Worm (Caenorhabditis elegans): ENCODE results near the gene F08F8.10.

Gene F08F8.10

DNA sequence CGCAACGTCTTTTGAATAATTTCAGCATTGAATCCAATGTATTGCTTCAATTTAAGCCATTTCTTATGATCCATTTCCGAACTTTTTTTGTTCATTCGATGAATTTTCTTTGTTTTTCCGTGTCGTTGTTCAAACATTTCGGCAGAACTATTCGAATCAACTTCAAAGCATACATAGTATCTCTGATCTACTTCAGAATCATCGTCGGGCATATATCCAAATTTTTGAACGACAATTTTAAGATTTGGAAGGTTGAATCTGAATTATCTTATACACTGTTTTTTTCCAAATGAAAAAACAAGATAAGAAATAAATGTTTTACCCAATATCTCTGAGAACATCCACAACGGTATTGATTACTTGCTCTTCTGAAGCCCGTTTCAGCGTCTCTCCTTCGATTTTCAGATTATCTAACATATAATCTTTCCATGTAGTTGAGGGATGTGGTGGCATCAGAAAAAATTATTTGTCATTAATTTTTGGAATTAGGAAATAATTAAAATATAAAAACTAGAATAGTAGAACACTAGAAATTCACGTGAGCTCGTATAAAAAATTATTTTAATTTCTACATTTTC lies 27.9 kb downstream of the F08F8.10 start, which contains the start of gene lab-2:
lab-2 (minus strand) TSS at position 453 of the 578 bp plus-strand sequence.
- no peak for TF ChIP-seq dpl-1 (GFP tag; optimal IDR thresholded peaks at IDR 0.05)
- TF ChIP-seq skn-1 (tag; optimal IDR thresholded peaks at IDR 0.05), result no peak
- no peak for TF ChIP-seq aha-1 (tag; optimal IDR thresholded peaks at IDR 0.05)
- peak; percentile 79 for TF ChIP-seq ama-1 (optimal IDR thresholded peaks at IDR 0.05)
- TF ChIP-seq nhr-77 (tag; optimal IDR thresholded peaks at IDR 0.05), result no peak
- no peak for TF ChIP-seq lin-39 (tag; optimal IDR thresholded peaks at IDR 0.05)
- no peak for TF ChIP-seq nhr-20 (tag; optimal IDR thresholded peaks at IDR 0.05)
- no peak for TF ChIP-seq unc-62 (GFP tag; optimal IDR thresholded peaks at IDR 0.05)
- no peak for TF ChIP-seq lin-15B (tag; optimal IDR thresholded peaks at IDR 0.05)
- no peak for TF ChIP-seq lir-3 (tag; optimal IDR thresholded peaks at IDR 0.05; ENCODE audit: poor library complexity)
- no peak for TF ChIP-seq unc-130 (tag; optimal IDR thresholded peaks at IDR 0.05)
- no peak for TF ChIP-seq sox-4 (tag; optimal IDR thresholded peaks at IDR 0.05)
- no peak for TF ChIP-seq pag-3 (tag; optimal IDR thresholded peaks at IDR 0.05; ENCODE audit: borderline replicate concordance, insufficient read depth)
- TF ChIP-seq lsy-2 (tag; optimal IDR thresholded peaks at IDR 0.05), result no peak
- no peak for TF ChIP-seq fkh-10 (GFP tag; optimal IDR thresholded peaks at IDR 0.05)
- no peak for TF ChIP-seq mef-2 (tag; optimal IDR thresholded peaks at IDR 0.05)
- peak; percentile 11 for TF ChIP-seq elt-2 (tag; optimal IDR thresholded peaks at IDR 0.05)
- TF ChIP-seq nhr-47 (tag; optimal IDR thresholded peaks at IDR 0.05), result no peak
- TF ChIP-seq isw-1 (GFP tag; IDR thresholded peaks at IDR 0.05), result no peak
- TF ChIP-seq C34B4.2 (tag; optimal IDR thresholded peaks at IDR 0.05), result no peak
- TF ChIP-seq efl-3 (GFP tag; optimal IDR thresholded peaks at IDR 0.05), result no peak
- TF ChIP-seq hlh-4 (tag; optimal IDR thresholded peaks at IDR 0.05), result no peak
- no peak for TF ChIP-seq ceh-88 (GFP tag; IDR thresholded peaks at IDR 0.05)
- peak; percentile 49 for TF ChIP-seq ztf-4 (tag; optimal IDR thresholded peaks at IDR 0.05)
- no peak for TF ChIP-seq zip-4 (GFP tag; optimal IDR thresholded peaks at IDR 0.05)
- TF ChIP-seq efl-1 (optimal IDR thresholded peaks at IDR 0.05), result no peak
- peak in 1 of 2 experiments; percentile 78 for TF ChIP-seq efl-1 (GFP tag; optimal IDR thresholded peaks at IDR 0.05 in 1 of 2)
- TF ChIP-seq mab-9 (GFP tag; IDR thresholded peaks at IDR 0.05), result no peak
- TF ChIP-seq C04F5.9 (tag; optimal IDR thresholded peaks at IDR 0.05), result no peak
- TF ChIP-seq fos-1 (tag; optimal IDR thresholded peaks at IDR 0.05), result no peak
- TF ChIP-seq snpc-4 (tag; optimal IDR thresholded peaks at IDR 0.05), result no peak
- peak; percentile 22 for TF ChIP-seq aly-2 (tag; optimal IDR thresholded peaks at IDR 0.05)
- peak; percentile 7 for TF ChIP-seq C16A3.4 (tag; optimal IDR thresholded peaks at IDR 0.05)
- TF ChIP-seq unc-86 (tag; optimal IDR thresholded peaks at IDR 0.05), result no peak
- TF ChIP-seq egl-27 (tag; optimal IDR thresholded peaks at IDR 0.05), result no peak
- TF ChIP-seq nhr-90 (tag; optimal IDR thresholded peaks at IDR 0.05; ENCODE audit: poor library complexity), result peak; percentile 22
- no peak for TF ChIP-seq snu-23 (GFP tag; optimal IDR thresholded peaks at IDR 0.05)
- TF ChIP-seq elt-3 (tag; optimal IDR thresholded peaks at IDR 0.05), result no peak
- no peak for TF ChIP-seq grh-1 (GFP tag; IDR thresholded peaks at IDR 0.05)
- no peak for TF ChIP-seq egl-13 (tag; optimal IDR thresholded peaks at IDR 0.05)
- no peak for TF ChIP-seq ets-5 (GFP tag; IDR thresholded peaks at IDR 0.05)
- TF ChIP-seq nhr-76 (tag; optimal IDR thresholded peaks at IDR 0.05), result no peak
- TF ChIP-seq ces-1 (GFP tag; optimal IDR thresholded peaks at IDR 0.05), result no peak

DNA sequence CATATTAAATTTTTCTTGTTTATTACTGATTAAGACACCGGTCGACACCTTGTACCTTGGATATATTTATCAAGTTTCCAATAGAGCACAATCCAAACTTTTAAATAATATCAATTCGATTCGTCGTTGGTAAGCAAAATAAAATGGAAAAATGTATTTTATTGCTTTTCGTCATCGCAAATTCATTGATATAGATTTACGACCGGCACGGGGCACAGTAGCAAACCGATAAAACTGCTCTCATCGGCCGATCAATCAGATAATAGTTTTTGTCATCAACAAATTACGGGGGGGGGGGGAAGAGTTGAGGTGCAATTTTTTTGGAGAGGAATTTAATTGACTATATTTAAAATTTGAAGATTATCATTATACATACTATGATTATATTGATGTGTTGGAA lies 33.9 kb downstream of the F08F8.10 start:
- TF ChIP-seq C34B4.2 (tag; optimal IDR thresholded peaks at IDR 0.05) (no peak), fkh-8 (tag; optimal IDR thresholded peaks at IDR 0.05) (no peak), fos-1 (tag; optimal IDR thresholded peaks at IDR 0.05) (no peak), lin-14 (GFP tag; optimal IDR thresholded peaks at IDR 0.05) (no peak), ceh-8 (GFP tag; optimal IDR thresholded peaks at IDR 0.05) (no peak), egl-13 (tag; optimal IDR thresholded peaks at IDR 0.05) (no peak), nhr-76 (tag; optimal IDR thresholded peaks at IDR 0.05) (no peak), C16A3.4 (tag; optimal IDR thresholded peaks at IDR 0.05) (no peak), nhr-84 (tag; optimal IDR thresholded peaks at IDR 0.05) (no peak), C04F5.9 (tag; optimal IDR thresholded peaks at IDR 0.05) (no peak), efl-1 (optimal IDR thresholded peaks at IDR 0.05) (no peak), efl-1 (GFP tag; optimal IDR thresholded peaks at IDR 0.05 in 1 of 2) (no peak), elt-2 (tag; optimal IDR thresholded peaks at IDR 0.05) (no peak), unc-86 (tag; optimal IDR thresholded peaks at IDR 0.05) (no peak), mef-2 (tag; optimal IDR thresholded peaks at IDR 0.05) (no peak), sup-37 (GFP tag; optimal IDR thresholded peaks at IDR 0.05) (no peak), zip-4 (GFP tag; optimal IDR thresholded peaks at IDR 0.05) (no peak), blmp-1 (tag; optimal IDR thresholded peaks at IDR 0.05) (no peak), tlp-1 (tag; optimal IDR thresholded peaks at IDR 0.05) (no peak)
